Fruit fly (Drosophila melanogaster): ENCODE measurements around the gene tmod.

DNA sequence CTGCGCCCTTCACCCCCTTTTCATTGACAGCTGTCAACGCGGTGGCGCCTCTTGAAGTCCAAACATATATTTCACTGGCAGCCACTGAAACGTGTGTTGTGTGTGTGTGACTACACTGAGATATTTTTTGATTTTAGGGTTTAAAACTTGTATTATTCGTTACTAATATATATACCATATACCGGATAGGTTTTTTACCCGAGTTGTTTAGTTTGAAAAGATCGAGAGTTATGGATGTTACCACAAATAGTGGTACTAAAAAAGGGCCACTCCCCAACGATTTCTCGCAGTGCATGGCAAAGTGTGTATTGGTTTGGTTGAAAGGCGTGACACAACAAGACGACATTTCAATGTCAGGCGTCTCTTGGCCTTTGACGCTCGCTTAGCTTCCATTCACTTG lies 4.0 kb downstream of the tmod start:
- TF ChIP-seq Myc (optimal IDR thresholded peaks at IDR 0.05) (no peak), ttk (optimal IDR thresholded peaks at IDR 0.05) (no peak)
